Fruit fly (Drosophila melanogaster) whole organism, embryonic: Measurements from ENCODE around the gene CG43630.

Source experiments
- BtbVII ChIP-seq: fragments of 200-800 bp; sonication (Bioruptor generic); optimal IDR thresholded peaks from 3 replicates; lab custom pipeline; 2017; ENCODE audit warnings: missing biosample characterization, mild to moderate bottlenecking, missing genetic modification characterization
- CG10366 ChIP-seq: fragments of 200-800 bp; sonication (Bioruptor generic); IDR thresholded peaks from 2 replicates; pipeline ENCODE4 v1.3.6; 2022; ENCODE audit warnings: missing biosample characterization, missing genetic modification characterization
- CG14710 ChIP-seq: fragments of 200-800 bp; sonication (Bioruptor generic); optimal IDR thresholded peaks from 3 replicates; lab custom pipeline; 2019; ENCODE audit warnings: missing biosample characterization, mild to moderate bottlenecking, missing genetic modification characterization, moderate library complexity
- CG14965 ChIP-seq: fragments of 200-800 bp; sonication (Bioruptor generic); optimal IDR thresholded peaks from 2 replicates; lab custom pipeline; 2016; ENCODE audit warnings: missing biosample characterization, missing genetic modification characterization, borderline replicate concordance
- CG17612 ChIP-seq: fragments of 200-800 bp; sonication (Bioruptor generic); IDR thresholded peaks from 2 replicates; pipeline ENCODE4 v1.3.6; 2022; ENCODE audit warnings: missing biosample characterization, missing genetic modification characterization
- CG17829 ChIP-seq: fragments of 200-800 bp; optimal IDR thresholded peaks from 2 replicates; lab custom pipeline; 2019; ENCODE audit warnings: missing biosample characterization, mild to moderate bottlenecking, missing genetic modification characterization, moderate library complexity
- CG18262 ChIP-seq: fragments of 200-800 bp; optimal IDR thresholded peaks from 3 replicates; lab custom pipeline; 2019; ENCODE audit warnings: missing biosample characterization, mild to moderate bottlenecking, missing genetic modification characterization, moderate library complexity
- CG2116 ChIP-seq: fragments of 200-800 bp; sonication (Bioruptor generic); optimal IDR thresholded peaks from 3 replicates; lab custom pipeline; 2018; ENCODE audit warnings: missing biosample characterization, mild to moderate bottlenecking, missing genetic modification characterization
- CG32772 ChIP-seq: fragments of 200-800 bp; sonication (Bioruptor generic); IDR thresholded peaks from 2 replicates; pipeline ENCODE4 v1.3.6; 2022; ENCODE audit warnings: missing biosample characterization, missing genetic modification characterization
- CG3407 ChIP-seq: fragments of 200-800 bp; sonication (Bioruptor generic); optimal IDR thresholded peaks from 2 replicates; lab custom pipeline; 2018; ENCODE audit warnings: missing biosample characterization, mild to moderate bottlenecking, missing genetic modification characterization
- CG34376 ChIP-seq: fragments of 200-800 bp; sonication (Bioruptor generic); optimal IDR thresholded peaks from 2 replicates; lab custom pipeline; 2018; ENCODE audit warnings: missing biosample characterization, mild to moderate bottlenecking, missing genetic modification characterization
- CG3726 ChIP-seq: fragments of 200-800 bp; sonication (Bioruptor generic); IDR thresholded peaks from 3 replicates; pipeline ENCODE4, ENCODE4 v1.3.6; 2022; ENCODE audit warnings: missing biosample characterization, missing genetic modification characterization
- CG4707 ChIP-seq: fragments of 200-800 bp; sonication (Bioruptor generic); optimal IDR thresholded peaks from 2 replicates; lab custom pipeline; 2018; ENCODE audit warnings: missing biosample characterization, mild to moderate bottlenecking, missing genetic modification characterization, moderate library complexity
- CG6254 ChIP-seq: fragments of 200-800 bp; sonication (Bioruptor generic); optimal IDR thresholded peaks from 3 replicates; lab custom pipeline; 2017; ENCODE audit warnings: mild to moderate bottlenecking, missing biosample characterization, missing genetic modification reagents, missing genetic modification characterization
- CG6791 ChIP-seq: fragments of 200-800 bp; sonication (Bioruptor generic); IDR thresholded peaks from 3 replicates; pipeline ENCODE4 v1.3.6; 2022; ENCODE audit warnings: missing biosample characterization, missing genetic modification characterization; ENCODE audit not compliant: partially characterized antibody
- CG7839 ChIP-seq: fragments of 200-800 bp; sonication (Bioruptor generic); optimal IDR thresholded peaks from 3 replicates; lab custom pipeline; 2018; ENCODE audit warnings: missing biosample characterization, mild to moderate bottlenecking, missing genetic modification characterization, moderate library complexity
- CoRest ChIP-seq: fragments of 200-800 bp; sonication (Bioruptor generic); optimal IDR thresholded peaks from 3 replicates; lab custom pipeline; 2018; ENCODE audit warnings: missing biosample characterization, mild to moderate bottlenecking, missing genetic modification characterization, moderate library complexity
- D ChIP-seq, 2 experiments: fragments of 200-800 bp in 1 of 2; fragments of >200 bp in 1 of 2; sonication (Bioruptor generic) in 1 of 2; optimal IDR thresholded peaks; 2 replicates in 1 of 2; 3 replicates in 1 of 2; lab custom pipeline; 2017; ENCODE audit warnings: mild to moderate bottlenecking in 1 of 2, missing biosample characterization in 1 of 2, missing genetic modification characterization in 1 of 2, missing genetic modification reagents in 1 of 2
- Elba2 ChIP-seq: fragments of 200-800 bp; sonication (Bioruptor generic); optimal IDR thresholded peaks from 3 replicates; lab custom pipeline; 2016; ENCODE audit warnings: missing biosample characterization, missing genetic modification characterization
- Ets97D ChIP-seq: fragments of 200-800 bp; sonication (Bioruptor generic); optimal IDR thresholded peaks from 3 replicates; lab custom pipeline; 2016; ENCODE audit warnings: missing biosample characterization, missing genetic modification characterization
- Fer3 ChIP-seq: fragments of 200-800 bp; sonication (Bioruptor generic); optimal IDR thresholded peaks from 2 replicates; lab custom pipeline; 2018; ENCODE audit warnings: missing biosample characterization, mild to moderate bottlenecking, missing genetic modification characterization, moderate library complexity
- GATAe ChIP-seq: fragments of 200-800 bp; sonication (Bioruptor generic); conservative IDR thresholded peaks from 2 replicates; pipeline ENCODE4 v1.3.6; 2022; ENCODE audit warnings: missing biosample characterization, missing genetic modification characterization
- Pdp1 ChIP-seq, 2 experiments: fragments of 200-800 bp; sonication (Bioruptor generic); optimal IDR thresholded peaks; 3 replicates each; lab custom pipeline; 2016; ENCODE audit warnings: missing biosample characterization in 2 of 2, missing genetic modification characterization in 2 of 2, mild to moderate bottlenecking in 1 of 2, moderate library complexity in 1 of 2
- Spps ChIP-seq: fragments of 200-800 bp; sonication (Bioruptor generic); optimal IDR thresholded peaks from 2 replicates; lab custom pipeline; 2018; ENCODE audit warnings: missing biosample characterization, mild to moderate bottlenecking, missing genetic modification characterization
- Sry-β ChIP-seq: fragments of 200-800 bp; sonication (Bioruptor generic); optimal IDR thresholded peaks from 2 replicates; lab custom pipeline; 2018; ENCODE audit warnings: missing biosample characterization, mild to moderate bottlenecking, missing genetic modification characterization, moderate library complexity
- Ssrp ChIP-seq: fragments of 200-800 bp; sonication (Bioruptor generic); optimal IDR thresholded peaks from 2 replicates; lab custom pipeline; 2018; ENCODE audit warnings: missing biosample characterization, mild to moderate bottlenecking, missing genetic modification characterization, moderate library complexity
- abd-A ChIP-seq: fragments of 200-800 bp; sonication (Bioruptor generic); optimal IDR thresholded peaks from 3 replicates; lab custom pipeline; 2019; ENCODE audit warnings: missing biosample characterization, mild to moderate bottlenecking, missing genetic modification characterization, moderate library complexity
- cg ChIP-seq: fragments of 200-800 bp; sonication (Bioruptor generic); optimal IDR thresholded peaks from 3 replicates; lab custom pipeline; 2019; ENCODE audit warnings: missing biosample characterization, mild to moderate bottlenecking, missing genetic modification characterization, moderate library complexity
- chn ChIP-seq: fragments of 200-800 bp; sonication (Bioruptor generic); optimal IDR thresholded peaks from 2 replicates; lab custom pipeline; 2016; ENCODE audit warnings: missing biosample characterization, missing genetic modification characterization
- da ChIP-seq: fragments of 200-800 bp; sonication (Bioruptor generic); optimal IDR thresholded peaks from 2 replicates; lab custom pipeline; 2016; ENCODE audit warnings: missing biosample characterization, missing genetic modification characterization
- danr ChIP-seq: fragments of 200-800 bp; sonication (Bioruptor generic); IDR thresholded peaks from 2 replicates; pipeline ENCODE4 v1.3.6; 2022; ENCODE audit warnings: missing biosample characterization, missing genetic modification characterization
- dati ChIP-seq: fragments of 200-800 bp; sonication (Bioruptor generic); IDR thresholded peaks from 2 replicates; pipeline ENCODE4 v1.3.6; 2022; ENCODE audit warnings: missing biosample characterization, missing genetic modification characterization
- gcm ChIP-seq: fragments of 200-800 bp; sonication (Bioruptor generic); optimal IDR thresholded peaks from 2 replicates; lab custom pipeline; 2019; ENCODE audit warnings: missing biosample characterization, mild to moderate bottlenecking, missing genetic modification characterization, moderate library complexity
- hbn ChIP-seq: fragments of 200-800 bp; sonication (Bioruptor generic); IDR thresholded peaks from 2 replicates; pipeline ENCODE4 v1.3.6; 2022; ENCODE audit warnings: missing biosample characterization, missing genetic modification characterization; ENCODE audit not compliant: partially characterized antibody
- hkb ChIP-seq, 2 experiments: fragments of 200-800 bp in 1 of 2; fragments of >200 bp in 1 of 2; sonication (Bioruptor generic) in 1 of 2; IDR thresholded peaks in 1 of 2; optimal IDR thresholded peaks in 1 of 2; 2 replicates each; pipeline versions ENCODE4 v1.3.6 to Lab custom; 2017 to 2022; ENCODE audit warnings: missing biosample characterization in 1 of 2, missing genetic modification characterization in 1 of 2
- kah ChIP-seq: fragments of 200-800 bp; sonication (Bioruptor generic); optimal IDR thresholded peaks from 2 replicates; lab custom pipeline; 2018; ENCODE audit warnings: missing biosample characterization, mild to moderate bottlenecking, missing genetic modification characterization
- lmd ChIP-seq: fragments of 200-800 bp; sonication (Bioruptor generic); IDR thresholded peaks from 2 replicates; pipeline ENCODE4 v1.3.6; 2022; ENCODE audit warnings: missing biosample characterization, missing genetic modification characterization
- maf-S ChIP-seq: fragments of 200-800 bp; sonication (Bioruptor generic); optimal IDR thresholded peaks from 2 replicates; lab custom pipeline; 2016; ENCODE audit warnings: missing biosample characterization, missing genetic modification characterization
- org-1 ChIP-seq: fragments of 200-800 bp; sonication (Bioruptor generic); optimal IDR thresholded peaks from 2 replicates; lab custom pipeline; 2017; ENCODE audit warnings: missing biosample characterization, missing genetic modification characterization
- phol ChIP-seq: fragments of 200-800 bp; sonication (Bioruptor generic); optimal IDR thresholded peaks from 3 replicates; lab custom pipeline; 2018; ENCODE audit warnings: missing biosample characterization, mild to moderate bottlenecking, missing genetic modification characterization, moderate library complexity
- pum ChIP-seq: fragments of 200-800 bp; sonication (Bioruptor generic); optimal IDR thresholded peaks from 2 replicates; lab custom pipeline; 2016; ENCODE audit warnings: missing biosample characterization, missing genetic modification characterization
- repo ChIP-seq: fragments of 200-800 bp; sonication (Bioruptor generic); optimal IDR thresholded peaks from 2 replicates; lab custom pipeline; 2016; ENCODE audit warnings: missing biosample characterization, missing genetic modification characterization
- row ChIP-seq: fragments of 200-800 bp; sonication (Bioruptor generic); IDR thresholded peaks from 3 replicates; pipeline ENCODE4 v1.3.6; 2022; ENCODE audit warnings: missing biosample characterization, missing genetic modification characterization
- sisA ChIP-seq: fragments of 200-800 bp; sonication (Bioruptor generic); IDR thresholded peaks from 2 replicates; pipeline ENCODE4 v1.3.6; 2022; ENCODE audit warnings: missing biosample characterization, missing genetic modification characterization
- sqz ChIP-seq: fragments of 200-800 bp; sonication (Bioruptor generic); optimal IDR thresholded peaks from 3 replicates; lab custom pipeline; 2018; ENCODE audit warnings: missing biosample characterization, mild to moderate bottlenecking, missing genetic modification characterization
- trh ChIP-seq: fragments of 200-800 bp; sonication (Bioruptor generic); optimal IDR thresholded peaks from 2 replicates; lab custom pipeline; 2016; ENCODE audit warnings: missing biosample characterization, missing genetic modification characterization
- zen2 ChIP-seq: fragments of 200-800 bp; sonication (Bioruptor generic); IDR thresholded peaks from 3 replicates; pipeline ENCODE4 v1.3.6; 2022; ENCODE audit warnings: missing biosample characterization, missing genetic modification characterization; ENCODE audit not compliant: partially characterized antibody

CG43630 gene

DNA sequence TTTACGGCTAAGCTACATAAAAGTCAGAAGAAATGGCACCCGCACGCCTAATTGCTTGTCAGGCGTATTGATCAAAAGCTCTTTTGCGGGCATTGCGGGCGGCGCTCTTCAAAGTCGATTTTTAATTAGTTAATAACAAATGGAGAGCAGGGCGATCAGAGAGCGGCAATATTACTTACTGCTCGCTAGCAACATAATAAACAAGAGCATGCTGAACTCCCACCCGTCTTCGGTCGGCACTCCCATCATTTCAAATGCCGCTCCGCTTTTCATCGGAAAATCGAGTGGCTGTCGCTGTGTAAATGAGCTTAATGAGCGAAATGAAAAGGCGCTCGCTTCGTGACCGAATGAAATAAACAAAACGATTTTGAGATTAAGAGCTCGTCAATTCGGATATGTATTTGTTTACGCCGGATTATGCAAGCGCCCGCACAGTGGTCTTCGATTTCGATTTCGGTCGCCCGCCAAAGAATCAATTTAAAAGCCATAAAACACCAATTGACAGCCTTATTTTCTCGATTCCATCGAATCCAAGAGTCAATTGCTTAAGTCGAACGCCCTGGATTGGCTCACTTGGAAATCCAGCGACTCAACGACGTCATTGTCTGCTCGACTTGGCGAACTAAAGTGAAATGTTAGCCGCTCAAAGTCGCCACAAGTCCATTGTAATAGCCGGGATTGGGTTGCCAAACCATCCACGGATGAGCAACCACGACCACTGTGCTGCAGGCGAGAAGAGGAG is 22.4 kb downstream of the CG43630 start (continued):
- TF ChIP-seq CG6791: no peak
- TF ChIP-seq D (optimal IDR thresholded peaks at IDR 0.05; lab: Kevin White, UChicago): no peak
- TF ChIP-seq D (GFP tag; optimal IDR thresholded peaks at IDR 0.05; lab: Kevin White, UChicago): peak; percentile 84
- TF ChIP-seq repo (GFP tag; lab: Kevin White, UChicago): peak; percentile 66
- TF ChIP-seq CG4707: peak; percentile 69
- TF ChIP-seq CG18262: peak; percentile 82
- no peak for TF ChIP-seq sqz (GFP tag; lab: Kevin White, UChicago)
- peak; percentile 86 for TF ChIP-seq phol
- peak; percentile 63 for TF ChIP-seq CG32772 (GFP tag; lab: Robert Waterston, UW)
- TF ChIP-seq maf-S (GFP tag; lab: Kevin White, UChicago): peak; percentile 73
- peak; percentile 87 for TF ChIP-seq Ssrp (tag; lab: Kevin White, UChicago)
- TF ChIP-seq lmd (GFP tag; lab: Robert Waterston, UW): peak; percentile 92
- peak; percentile 35 for TF ChIP-seq CG14710 (tag; lab: Kevin White, UChicago)
- TF ChIP-seq CG14965 (GFP tag; lab: Kevin White, UChicago): no peak
- TF ChIP-seq CG6254 (GFP tag; lab: Kevin White, UChicago): peak; percentile 65
- TF ChIP-seq Ets97D (GFP tag; lab: Kevin White, UChicago): peak; percentile 31
- no peak for TF ChIP-seq zen2
- peak; percentile 39 for TF ChIP-seq GATAe (GFP tag; lab: Robert Waterston, UW)
- TF ChIP-seq Elba2 (GFP tag; lab: Kevin White, UChicago): no peak
- TF ChIP-seq Spps (tag; lab: Kevin White, UChicago): no peak
- TF ChIP-seq CG7839: peak; percentile 89
- TF ChIP-seq CG3726: 0 out of 3 replicates have a peak, but pooled peaks have one; percentile 57
- TF ChIP-seq chn (GFP tag; lab: Kevin White, UChicago): peak; percentile 79
- TF ChIP-seq trh (GFP tag; lab: Kevin White, UChicago): peak; percentile 48
- no peak for TF ChIP-seq Sry-β (GFP tag; lab: Kevin White, UChicago)
- TF ChIP-seq da: peak; percentile 6
- peak; percentile 65 for TF ChIP-seq CG17829 (tag; lab: Kevin White, UChicago)
- TF ChIP-seq pum (GFP tag; lab: Kevin White, UChicago): peak; percentile 81
- peak; percentile 55; the same call in 1 of the 2 replicates for TF ChIP-seq dati (GFP tag; lab: Robert Waterston, UW)
- TF ChIP-seq hkb (optimal IDR thresholded peaks at IDR 0.05; lab: Kevin White, UChicago): no peak
- TF ChIP-seq hkb (GFP tag; IDR thresholded peaks at IDR 0.05; lab: Robert Waterston, UW): peak; percentile 91
- peak; percentile 91 for TF ChIP-seq CoRest (tag; lab: Kevin White, UChicago)
- TF ChIP-seq Fer3 (tag; lab: Kevin White, UChicago): peak; percentile 69
- peak; percentile 67 for TF ChIP-seq gcm (GFP tag; lab: Kevin White, UChicago)
- TF ChIP-seq CG2116 (GFP tag; lab: Kevin White, UChicago): peak; percentile 42
- TF ChIP-seq org-1 (GFP tag; lab: Kevin White, UChicago): peak; percentile 88
- TF ChIP-seq sisA (GFP tag; lab: Robert Waterston, UW): peak; percentile 91
- TF ChIP-seq hbn: no peak
- TF ChIP-seq row (GFP tag; lab: Robert Waterston, UW): peak; percentile 81
- peak; percentile 72 for TF ChIP-seq CG3407
- peak; percentile 62 for TF ChIP-seq BtbVII (GFP tag; lab: Kevin White, UChicago)
- peak; percentile 64; the same call in 1 of the 2 replicates for TF ChIP-seq CG17612
- TF ChIP-seq danr (GFP tag; lab: Robert Waterston, UW): peak; percentile 80
- TF ChIP-seq abd-A (tag; lab: Kevin White, UChicago): peak; percentile 61
- no peak for TF ChIP-seq cg
- TF ChIP-seq Pdp1 (GFP tag; optimal IDR thresholded peaks at IDR 0.05; lab: Kevin White, UChicago): peak; percentile 81 to 99
- peak; percentile 81 for TF ChIP-seq CG10366
- peak; percentile 74 for TF ChIP-seq kah (GFP tag; lab: Kevin White, UChicago)
- TF ChIP-seq CG34376 (GFP tag; lab: Kevin White, UChicago): peak; percentile 31
